Worm (Caenorhabditis elegans) whole organism, L2 larva: ENCODE data around the gene vps-52.

Source experiments
- dmd-4 ChIP-seq: sonication (generic microtip); optimal IDR thresholded peaks from 2 replicates; lab custom pipeline; 2017; ENCODE audit warnings: missing biosample characterization, missing genetic modification characterization
- lsy-2 ChIP-seq, 2 experiments: fragments of 150-350 bp in 1 of 2; sonication (generic microtip) in 1 of 2; optimal IDR thresholded peaks; 2 replicates each; lab custom pipeline; 2014 to 2017; ENCODE audit warnings: missing biosample characterization in 2 of 2, missing genetic modification characterization in 2 of 2
- nhr-11 ChIP-seq: fragments of 150-350 bp; optimal IDR thresholded peaks from 2 replicates; lab custom pipeline; 2014; ENCODE audit warnings: missing biosample characterization, missing genetic modification characterization
- nhr-23 ChIP-seq: fragments of 150-350 bp; optimal IDR thresholded peaks from 2 replicates; lab custom pipeline; 2014; ENCODE audit warnings: missing biosample characterization, missing genetic modification reagents, missing genetic modification characterization
- unc-55 ChIP-seq: fragments of 150-350 bp; sonication (generic microtip); optimal IDR thresholded peaks from 3 replicates; lab custom pipeline; 2014; ENCODE audit warnings: missing biosample characterization, missing genetic modification reagents, missing genetic modification characterization

- TF ChIP-seq dmd-4 (tag; lab: Kevin White, UChicago) (no peak), nhr-11 (tag; lab: Kevin White, UChicago) (no peak), lsy-2 (tag; optimal IDR thresholded peaks at IDR 0.05; lab: Kevin White, UChicago) (no peak), nhr-23 (tag; lab: Kevin White, UChicago) (no peak), unc-55 (GFP tag; lab: Kevin White, UChicago) (no peak)
Measured at ce11 chrX:7546509-7546908, 18.6 kb upstream of the vps-52 start, which contains the start of gene col-174.
